Fruit fly (Drosophila melanogaster) whole organism, embryonic: ENCODE measurements around the gene Caper.

ENCODE experiments used
- Antp ChIP-seq: fragments of 200-800 bp; sonication (Bioruptor generic); optimal IDR thresholded peaks from 3 replicates; lab custom pipeline; 2016; ENCODE audit warnings: missing biosample characterization, missing genetic modification characterization
- B-H1 ChIP-seq: fragments of 200-800 bp; sonication (Bioruptor generic); IDR thresholded peaks from 3 replicates; pipeline ENCODE4 v1.3.6; 2022; ENCODE audit warnings: missing biosample characterization, missing genetic modification characterization
- CG11093 ChIP-seq: fragments of 200-800 bp; sonication (Bioruptor generic); IDR thresholded peaks from 3 replicates; pipeline ENCODE4 v1.3.6; 2022; ENCODE audit warnings: missing biosample characterization, missing genetic modification characterization
- CG13296 ChIP-seq: fragments of 200-800 bp; sonication (Bioruptor generic); optimal IDR thresholded peaks from 3 replicates; lab custom pipeline; 2018; ENCODE audit warnings: missing biosample characterization, mild to moderate bottlenecking, missing genetic modification characterization
- CG13775 ChIP-seq: fragments of 200-800 bp; sonication (Bioruptor generic); optimal IDR thresholded peaks from 3 replicates; lab custom pipeline; 2017; ENCODE audit warnings: missing biosample characterization, mild to moderate bottlenecking, missing genetic modification characterization
- CG14710 ChIP-seq: fragments of 200-800 bp; sonication (Bioruptor generic); optimal IDR thresholded peaks from 3 replicates; lab custom pipeline; 2019; ENCODE audit warnings: missing biosample characterization, mild to moderate bottlenecking, missing genetic modification characterization, moderate library complexity
- CG1832 ChIP-seq: fragments of 200-800 bp; sonication (Bioruptor generic); optimal IDR thresholded peaks from 2 replicates; lab custom pipeline; 2017; ENCODE audit warnings: missing biosample characterization, mild to moderate bottlenecking, missing genetic modification characterization, inconsistent platforms
- CG2120 ChIP-seq: fragments of 200-800 bp; sonication (Bioruptor generic); optimal IDR thresholded peaks from 3 replicates; lab custom pipeline; 2016; ENCODE audit warnings: missing biosample characterization, missing genetic modification characterization
- CG2712 ChIP-seq: fragments of 200-800 bp; optimal IDR thresholded peaks from 3 replicates; lab custom pipeline; 2019; ENCODE audit warnings: missing biosample characterization, mild to moderate bottlenecking, missing genetic modification characterization, moderate library complexity
- CG30403 ChIP-seq: fragments of 200-800 bp; sonication (Bioruptor generic); optimal IDR thresholded peaks from 3 replicates; lab custom pipeline; 2016; ENCODE audit warnings: missing biosample characterization, missing genetic modification characterization
- CG31388 ChIP-seq: fragments of 200-800 bp; sonication (Bioruptor generic); optimal IDR thresholded peaks from 2 replicates; lab custom pipeline; 2016; ENCODE audit warnings: missing biosample characterization, missing genetic modification characterization
- CG3163 ChIP-seq: fragments of 200-800 bp; sonication (Bioruptor generic); optimal IDR thresholded peaks from 3 replicates; lab custom pipeline; 2016; ENCODE audit warnings: missing biosample characterization, missing genetic modification characterization
- CG3726 ChIP-seq: fragments of 200-800 bp; sonication (Bioruptor generic); IDR thresholded peaks from 3 replicates; pipeline ENCODE4, ENCODE4 v1.3.6; 2022; ENCODE audit warnings: missing biosample characterization, missing genetic modification characterization
- CG6272 ChIP-seq: fragments of 200-800 bp; sonication (Bioruptor generic); IDR thresholded peaks from 2 replicates; pipeline ENCODE4 v1.3.6; 2022; ENCODE audit warnings: missing biosample characterization, missing genetic modification characterization
- CG6689 ChIP-seq: fragments of 200-800 bp; sonication (Bioruptor generic); IDR thresholded peaks from 2 replicates; pipeline ENCODE4 v1.3.6; 2022; ENCODE audit warnings: missing biosample characterization, missing genetic modification characterization
- CG6813 ChIP-seq: fragments of 200-800 bp; sonication (Bioruptor generic); optimal IDR thresholded peaks from 2 replicates; lab custom pipeline; 2017; ENCODE audit warnings: missing biosample characterization, missing genetic modification characterization, mild to moderate bottlenecking, moderate library complexity, missing genetic modification reagents
- CG8290 ChIP-seq, 3 experiments: fragments of 200-800 bp; sonication (Bioruptor generic); optimal IDR thresholded peaks; 2 replicates each; lab custom pipeline; 2016 to 2019; ENCODE audit warnings: missing biosample characterization in 3 of 3, missing genetic modification characterization in 3 of 3, mild to moderate bottlenecking in 2 of 3, moderate library complexity in 1 of 3
- CG8478 ChIP-seq: fragments of >200 bp; optimal IDR thresholded peaks from 2 replicates; lab custom pipeline; 2018
- CG9215 ChIP-seq: fragments of 200-800 bp; sonication (Bioruptor generic); IDR thresholded peaks from 2 replicates; pipeline ENCODE4 v1.3.6; 2022; ENCODE audit warnings: missing biosample characterization, missing genetic modification characterization
- CG9932 ChIP-seq: fragments of 200-800 bp; sonication (Bioruptor generic); IDR thresholded peaks from 2 replicates; pipeline ENCODE4 v1.3.6; 2022; ENCODE audit warnings: missing biosample characterization, missing genetic modification characterization
- Chrac-16 ChIP-seq: fragments of 200-800 bp; sonication (Bioruptor generic); optimal IDR thresholded peaks from 3 replicates; lab custom pipeline; 2016; ENCODE audit warnings: missing biosample characterization, missing genetic modification characterization
- D19A ChIP-seq: fragments of 200-800 bp; optimal IDR thresholded peaks from 3 replicates; lab custom pipeline; 2019; ENCODE audit warnings: missing biosample characterization, mild to moderate bottlenecking, missing genetic modification characterization, moderate library complexity
- Dip3 ChIP-seq: fragments of 200-800 bp; sonication (Bioruptor generic); optimal IDR thresholded peaks from 3 replicates; lab custom pipeline; 2016; ENCODE audit warnings: missing biosample characterization, missing genetic modification characterization
- Eip74EF ChIP-seq, 2 experiments: fragments of 200-800 bp in 1 of 2; fragments of >200 bp in 1 of 2; sonication (Bioruptor generic) in 1 of 2; optimal IDR thresholded peaks; 2 replicates each; lab custom pipeline; 2017 to 2019; ENCODE audit warnings: missing biosample characterization in 2 of 2, missing genetic modification characterization in 2 of 2, mild to moderate bottlenecking in 1 of 2, moderate library complexity in 1 of 2
- Fer2 ChIP-seq: fragments of 200-800 bp; sonication (Bioruptor generic); optimal IDR thresholded peaks from 2 replicates; lab custom pipeline; 2018; ENCODE audit warnings: missing biosample characterization, mild to moderate bottlenecking, missing genetic modification characterization, moderate library complexity
- H2.0 ChIP-seq: fragments of 200-800 bp; sonication (Bioruptor generic); IDR thresholded peaks from 2 replicates; pipeline ENCODE4 v1.3.6; 2022; ENCODE audit warnings: missing biosample characterization, missing genetic modification characterization
- MBD-R2 ChIP-seq: fragments of 200-800 bp; sonication (Bioruptor generic); IDR thresholded peaks from 2 replicates; pipeline ENCODE4 v1.3.6; 2022; ENCODE audit warnings: missing biosample characterization, missing genetic modification characterization
- NC2β ChIP-seq: fragments of 200-800 bp; sonication (Bioruptor generic); optimal IDR thresholded peaks from 2 replicates; lab custom pipeline; 2016; ENCODE audit warnings: missing biosample characterization, missing genetic modification characterization
- Rfx ChIP-seq: fragments of 200-800 bp; sonication (Bioruptor generic); IDR thresholded peaks from 2 replicates; pipeline ENCODE4 v1.3.6; 2022; ENCODE audit warnings: missing biosample characterization, missing genetic modification characterization
- Xrp1 ChIP-seq: fragments of 200-800 bp; sonication (Bioruptor generic); IDR thresholded peaks from 2 replicates; pipeline ENCODE4 v1.3.6; 2022; ENCODE audit warnings: missing biosample characterization, missing genetic modification characterization
- amos ChIP-seq: fragments of 200-800 bp; sonication (Bioruptor generic); IDR thresholded peaks from 2 replicates; pipeline ENCODE4 v1.3.6; 2022; ENCODE audit warnings: missing biosample characterization, missing genetic modification characterization; ENCODE audit not compliant: partially characterized antibody
- ato ChIP-seq: fragments of 200-800 bp; sonication (Bioruptor generic); IDR thresholded peaks from 2 replicates; pipeline ENCODE4 v1.3.6; 2022; ENCODE audit warnings: missing biosample characterization, missing genetic modification characterization; ENCODE audit not compliant: partially characterized antibody
- bbx ChIP-seq: fragments of 200-800 bp; sonication (Bioruptor generic); IDR thresholded peaks from 2 replicates; pipeline ENCODE4 v1.3.6; 2022; ENCODE audit warnings: missing biosample characterization, missing genetic modification characterization; ENCODE audit not compliant: partially characterized antibody
- ci ChIP-seq: fragments of 200-800 bp; sonication (Bioruptor generic); IDR thresholded peaks from 3 replicates; pipeline ENCODE4 v1.3.6; 2022; ENCODE audit warnings: missing biosample characterization, missing genetic modification characterization
- dysf ChIP-seq: fragments of 200-800 bp; sonication (Bioruptor generic); IDR thresholded peaks from 3 replicates; pipeline ENCODE4 v1.3.6; 2022; ENCODE audit warnings: missing biosample characterization, missing genetic modification characterization
- exex ChIP-seq: fragments of 200-800 bp; sonication (Bioruptor generic); optimal IDR thresholded peaks from 4 replicates; lab custom pipeline; 2018; ENCODE audit warnings: missing biosample characterization, mild to moderate bottlenecking, missing genetic modification characterization, moderate library complexity
- fd102C ChIP-seq: fragments of 200-800 bp; sonication (Bioruptor generic); optimal IDR thresholded peaks from 2 replicates; lab custom pipeline; 2018; ENCODE audit warnings: missing biosample characterization, mild to moderate bottlenecking, missing genetic modification characterization, moderate library complexity
- fd64A ChIP-seq: fragments of 200-800 bp; sonication (Bioruptor generic); optimal IDR thresholded peaks from 3 replicates; lab custom pipeline; 2018; ENCODE audit warnings: missing biosample characterization, mild to moderate bottlenecking, missing genetic modification characterization
- fru ChIP-seq: fragments of >200 bp; optimal IDR thresholded peaks from 2 replicates; lab custom pipeline; 2017
- fu2 ChIP-seq: fragments of 200-800 bp; sonication (Bioruptor generic); optimal IDR thresholded peaks from 2 replicates; lab custom pipeline; 2016; ENCODE audit warnings: missing biosample characterization, missing genetic modification characterization
- gce ChIP-seq: fragments of 200-800 bp; sonication (Bioruptor generic); IDR thresholded peaks from 3 replicates; pipeline ENCODE4 v1.3.6; 2022; ENCODE audit warnings: missing biosample characterization, missing genetic modification characterization
- ind ChIP-seq: fragments of 200-800 bp; sonication (Bioruptor generic); optimal IDR thresholded peaks from 3 replicates; lab custom pipeline; 2016; ENCODE audit warnings: missing biosample characterization, missing genetic modification characterization
- knrl ChIP-seq: fragments of 200-800 bp; sonication (Bioruptor generic); IDR thresholded peaks from 3 replicates; pipeline ENCODE4 v1.3.6; 2022; ENCODE audit warnings: missing biosample characterization, missing genetic modification characterization; ENCODE audit not compliant: partially characterized antibody
- luna ChIP-seq: fragments of 200-800 bp; sonication (Bioruptor generic); optimal IDR thresholded peaks from 2 replicates; lab custom pipeline; 2016; ENCODE audit warnings: missing biosample characterization, missing genetic modification characterization
- mam ChIP-seq: fragments of 200-800 bp; sonication (Bioruptor generic); optimal IDR thresholded peaks from 3 replicates; lab custom pipeline; 2016; ENCODE audit warnings: missing biosample characterization, missing genetic modification characterization
- sens-2 ChIP-seq: fragments of 200-800 bp; sonication (Bioruptor generic); IDR thresholded peaks from 2 replicates; pipeline ENCODE4 v1.3.6; 2022; ENCODE audit warnings: missing biosample characterization, missing genetic modification characterization
- sisA ChIP-seq: fragments of 200-800 bp; sonication (Bioruptor generic); IDR thresholded peaks from 2 replicates; pipeline ENCODE4 v1.3.6; 2022; ENCODE audit warnings: missing biosample characterization, missing genetic modification characterization
- tna ChIP-seq: fragments of 200-800 bp; sonication (Bioruptor generic); IDR thresholded peaks from 2 replicates; pipeline ENCODE4 v1.3.6; 2022; ENCODE audit warnings: missing biosample characterization, missing genetic modification characterization; ENCODE audit not compliant: partially characterized antibody
- trem ChIP-seq: fragments of 200-800 bp; optimal IDR thresholded peaks from 3 replicates; lab custom pipeline; 2019; ENCODE audit warnings: missing biosample characterization, mild to moderate bottlenecking, missing genetic modification characterization, moderate library complexity
- zen ChIP-seq: fragments of 200-800 bp; sonication (Bioruptor generic); optimal IDR thresholded peaks from 3 replicates; lab custom pipeline; 2018; ENCODE audit warnings: missing biosample characterization, mild to moderate bottlenecking, missing genetic modification characterization, moderate library complexity

Gene Caper

DNA sequence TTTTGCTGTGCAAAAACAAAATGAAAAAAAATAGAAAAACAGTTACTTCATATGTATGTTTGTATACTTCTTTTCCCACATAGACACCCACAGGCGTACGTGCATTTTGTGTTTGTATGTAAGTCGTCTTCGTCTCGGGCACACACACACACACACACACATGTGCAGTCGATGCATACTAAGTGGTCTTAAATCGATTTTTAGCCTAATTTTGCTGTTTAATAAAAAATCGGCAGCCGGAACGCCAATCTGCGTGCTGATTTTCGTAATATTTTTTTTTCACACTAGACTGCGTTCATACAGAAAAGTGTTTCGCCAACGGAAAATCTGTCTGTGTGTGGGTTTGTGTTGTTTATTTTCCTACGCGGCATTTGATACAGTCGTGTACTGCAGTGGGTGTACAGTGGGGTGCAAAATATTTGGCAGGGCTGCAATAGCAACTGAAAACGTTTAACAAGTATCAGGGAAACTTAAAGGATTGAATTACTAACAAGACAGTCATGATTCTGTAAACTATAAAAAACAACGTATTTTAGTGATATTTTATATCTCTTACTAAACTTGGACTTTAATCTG is 667 bp downstream of the Caper start (continued):
- peak; percentile 64 for TF ChIP-seq CG2120 (GFP tag; lab: Kevin White, UChicago)
- TF ChIP-seq mam (GFP tag; lab: Kevin White, UChicago): peak; percentile 59
- peak; percentile 50 for TF ChIP-seq Antp (GFP tag; lab: Kevin White, UChicago)
- no peak for TF ChIP-seq CG9215 (GFP tag; lab: Robert Waterston, UW)
- TF ChIP-seq H2.0 (GFP tag; lab: Robert Waterston, UW): peak; percentile 25; the same call in 1 of the 2 replicates
- no peak for TF ChIP-seq gce (GFP tag; lab: Robert Waterston, UW)
- TF ChIP-seq CG3163 (GFP tag; lab: Kevin White, UChicago): no peak
- peak; percentile 19; the same call in 1 of the 3 replicates for TF ChIP-seq ci
- peak; percentile 5 for TF ChIP-seq CG31388
- no peak for TF ChIP-seq CG11093
- peak; percentile 61 for TF ChIP-seq Xrp1
- TF ChIP-seq CG8290 (GFP tag; optimal IDR thresholded peaks at IDR 0.05; lab: Kevin White, UChicago): no peak
- peak in 1 of 2 experiments; percentile 81 for TF ChIP-seq CG8290 (tag; optimal IDR thresholded peaks at IDR 0.05; lab: Kevin White, UChicago)
- TF ChIP-seq CG3726 (GFP tag; lab: Robert Waterston, UW): no peak
- TF ChIP-seq sens-2 (GFP tag; lab: Robert Waterston, UW): no peak
- TF ChIP-seq fru (lab: Kevin White, UChicago): no peak
- no peak for TF ChIP-seq fd102C (GFP tag; lab: Kevin White, UChicago)
- TF ChIP-seq ind: peak; percentile 9
- TF ChIP-seq CG6813 (GFP tag; lab: Kevin White, UChicago): no peak
- TF ChIP-seq Eip74EF (GFP tag; optimal IDR thresholded peaks at IDR 0.05; lab: Kevin White, UChicago): peak in 1 of 2 experiments; percentile 31
- TF ChIP-seq CG6272 (GFP tag; lab: Robert Waterston, UW): no peak
- TF ChIP-seq CG8478 (lab: Kevin White, UChicago): peak; percentile 83
- no peak for TF ChIP-seq CG1832
- peak; percentile 36 for TF ChIP-seq Dip3 (GFP tag; lab: Kevin White, UChicago)
- no peak for TF ChIP-seq knrl (GFP tag; lab: Robert Waterston, UW)
- TF ChIP-seq fd64A (GFP tag; lab: Kevin White, UChicago): peak; percentile 4
- no peak for TF ChIP-seq CG6689 (GFP tag; lab: Robert Waterston, UW)
- no peak for TF ChIP-seq Fer2 (tag; lab: Kevin White, UChicago)
- TF ChIP-seq B-H1 (GFP tag; lab: Robert Waterston, UW): peak; percentile 38; the same call in 1 of the 3 replicates
- TF ChIP-seq, all 482 proteins: peak for 155

DNA sequence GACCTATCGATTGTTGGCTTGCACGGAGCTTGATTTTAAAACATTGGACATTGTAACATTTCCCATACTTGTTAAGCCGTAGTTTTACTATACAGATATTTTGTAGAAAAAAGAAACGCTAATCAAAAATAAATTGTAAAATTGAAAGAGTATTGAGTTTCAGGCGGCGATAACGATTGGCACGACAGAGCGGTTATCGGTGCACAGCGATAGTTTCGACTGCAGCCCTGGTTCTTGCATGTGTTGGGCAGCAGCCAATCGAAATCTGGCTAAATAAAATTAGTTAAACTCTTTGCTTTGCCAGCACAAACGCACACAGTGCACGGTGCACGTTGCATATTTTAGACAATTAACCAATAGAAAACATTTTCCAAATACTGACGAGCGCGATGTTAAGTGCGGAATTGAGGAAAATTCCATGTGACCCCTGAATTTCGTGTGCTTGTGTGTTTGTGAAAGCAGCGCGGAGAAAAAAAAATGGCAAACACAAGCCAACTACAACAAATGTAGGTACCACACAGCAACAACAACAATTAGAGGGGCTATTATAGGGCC is 5.3 kb downstream of the Caper start, which contains the start of gene milt:
Gene milt (plus strand): TSS at position 51 of the 555 bp plus-strand sequence.
- TF ChIP-seq trem (tag; lab: Kevin White, UChicago) (peak; percentile 50), amos (GFP tag; lab: Robert Waterston, UW) (peak; percentile 90), Xrp1 (0 out of 2 replicates have a peak, but pooled peaks have one; percentile 22), NC2β (GFP tag; lab: Kevin White, UChicago) (peak; percentile 38), Rfx (peak; percentile 43; the same call in 1 of the 2 replicates), sisA (no peak), CG30403 (GFP tag; lab: Kevin White, UChicago) (peak; percentile 18), CG13296 (GFP tag; lab: Kevin White, UChicago) (no peak), CG2712 (tag; lab: Kevin White, UChicago) (peak; percentile 21), CG14710 (tag; lab: Kevin White, UChicago) (peak; percentile 31), bbx (peak; percentile 94), ato (peak; percentile 92), D19A (tag; lab: Kevin White, UChicago) (peak; percentile 73), exex (tag; lab: Kevin White, UChicago) (peak; percentile 12), CG9932 (GFP tag; lab: Robert Waterston, UW) (no peak), Chrac-16 (GFP tag; lab: Kevin White, UChicago) (no peak), dysf (GFP tag; lab: Robert Waterston, UW) (no peak), MBD-R2 (GFP tag; lab: Robert Waterston, UW) (peak; percentile 44), tna (GFP tag; lab: Robert Waterston, UW) (peak; percentile 92), zen (tag; lab: Kevin White, UChicago) (peak; percentile 1), fu2 (no peak), mam (GFP tag; lab: Kevin White, UChicago) (no peak), CG13775 (GFP tag; lab: Kevin White, UChicago) (no peak), luna (no peak)
